Fruit fly (Drosophila melanogaster) whole organism, embryonic: ENCODE data around the gene Ddc.

Experiments used
- CG10267 ChIP-seq: fragments of 200-800 bp; sonication (Bioruptor generic); optimal IDR thresholded peaks from 2 replicates; lab custom pipeline; 2018; ENCODE audit warnings: missing biosample characterization, mild to moderate bottlenecking, missing genetic modification characterization, moderate library complexity
- CG12299 ChIP-seq: fragments of 200-800 bp; sonication (Bioruptor generic); optimal IDR thresholded peaks from 2 replicates; lab custom pipeline; 2018; ENCODE audit warnings: missing biosample characterization, mild to moderate bottlenecking, missing genetic modification characterization
- CG12744 ChIP-seq: fragments of 200-800 bp; sonication (Bioruptor generic); optimal IDR thresholded peaks from 2 replicates; lab custom pipeline; 2016; ENCODE audit warnings: missing biosample characterization, missing genetic modification characterization
- CG14014 ChIP-seq: fragments of 200-800 bp; sonication (Bioruptor generic); IDR thresholded peaks from 2 replicates; pipeline ENCODE4 v1.3.6; 2022; ENCODE audit warnings: missing biosample characterization, missing genetic modification characterization
- CG1603 ChIP-seq: fragments of 200-800 bp; sonication (Bioruptor generic); optimal IDR thresholded peaks from 2 replicates; lab custom pipeline; 2019; ENCODE audit warnings: missing biosample characterization, mild to moderate bottlenecking, missing genetic modification characterization, moderate library complexity
- CG17385 ChIP-seq: fragments of 200-800 bp; sonication (Bioruptor generic); optimal IDR thresholded peaks from 3 replicates; lab custom pipeline; 2018; ENCODE audit warnings: missing biosample characterization, mild to moderate bottlenecking, missing genetic modification characterization
- CG17568 ChIP-seq: fragments of 200-800 bp; sonication (Bioruptor generic); optimal IDR thresholded peaks from 2 replicates; lab custom pipeline; 2018; ENCODE audit warnings: missing biosample characterization, mild to moderate bottlenecking, missing genetic modification characterization, moderate library complexity
- CG18011 ChIP-seq: fragments of 200-800 bp; sonication (Bioruptor generic); optimal IDR thresholded peaks from 2 replicates; lab custom pipeline; 2017; ENCODE audit warnings: missing biosample characterization, missing genetic modification characterization, mild to moderate bottlenecking, moderate library complexity, missing genotype
- CG2120 ChIP-seq: fragments of 200-800 bp; sonication (Bioruptor generic); optimal IDR thresholded peaks from 3 replicates; lab custom pipeline; 2016; ENCODE audit warnings: missing biosample characterization, missing genetic modification characterization
- CG2199 ChIP-seq: fragments of 200-800 bp; sonication (Bioruptor generic); IDR thresholded peaks from 3 replicates; pipeline ENCODE4 v1.3.6; 2022; ENCODE audit warnings: missing biosample characterization, missing genetic modification characterization
- CG2678 ChIP-seq: fragments of 200-800 bp; sonication (Bioruptor generic); optimal IDR thresholded peaks from 3 replicates; lab custom pipeline; 2019; ENCODE audit warnings: missing biosample characterization, mild to moderate bottlenecking, missing genetic modification characterization, moderate library complexity
- CG4328 ChIP-seq: fragments of 200-800 bp; sonication (Bioruptor generic); optimal IDR thresholded peaks from 3 replicates; lab custom pipeline; 2017; ENCODE audit warnings: missing biosample characterization, missing genetic modification reagents, missing genetic modification characterization
- CG4424 ChIP-seq: fragments of 200-800 bp; sonication (Bioruptor generic); optimal IDR thresholded peaks from 3 replicates; lab custom pipeline; 2016; ENCODE audit warnings: missing biosample characterization, missing genetic modification characterization
- CG5953 ChIP-seq: fragments of 200-800 bp; sonication (Bioruptor generic); IDR thresholded peaks from 2 replicates; pipeline ENCODE4 v1.3.6; 2022; ENCODE audit warnings: missing biosample characterization, missing genetic modification characterization
- CG6854 ChIP-seq: fragments of 200-800 bp; sonication (Bioruptor generic); optimal IDR thresholded peaks from 3 replicates; lab custom pipeline; 2017; ENCODE audit warnings: missing biosample characterization, mild to moderate bottlenecking, missing genetic modification characterization
- CG7372 ChIP-seq: fragments of 200-800 bp; sonication (Bioruptor generic); IDR thresholded peaks from 2 replicates; pipeline ENCODE4 v1.3.6; 2022; ENCODE audit warnings: missing biosample characterization, missing genetic modification characterization
- CG8765 ChIP-seq: fragments of 200-800 bp; sonication (Bioruptor generic); IDR thresholded peaks from 2 replicates; pipeline ENCODE4 v1.3.6; 2022; ENCODE audit warnings: missing biosample characterization, missing genetic modification characterization
- CG9609 ChIP-seq: fragments of 200-800 bp; sonication (Bioruptor generic); optimal IDR thresholded peaks from 3 replicates; lab custom pipeline; 2016; ENCODE audit warnings: missing biosample characterization, missing genetic modification characterization
- CHES-1-like ChIP-seq: fragments of 200-800 bp; sonication (Bioruptor generic); optimal IDR thresholded peaks from 2 replicates; lab custom pipeline; 2016; ENCODE audit warnings: missing biosample characterization, missing genetic modification characterization
- Fer2 ChIP-seq: fragments of 200-800 bp; sonication (Bioruptor generic); optimal IDR thresholded peaks from 2 replicates; lab custom pipeline; 2018; ENCODE audit warnings: missing biosample characterization, mild to moderate bottlenecking, missing genetic modification characterization, moderate library complexity
- H2.0 ChIP-seq: fragments of 200-800 bp; sonication (Bioruptor generic); IDR thresholded peaks from 2 replicates; pipeline ENCODE4 v1.3.6; 2022; ENCODE audit warnings: missing biosample characterization, missing genetic modification characterization
- MBD-R2 ChIP-seq: fragments of 200-800 bp; sonication (Bioruptor generic); IDR thresholded peaks from 2 replicates; pipeline ENCODE4 v1.3.6; 2022; ENCODE audit warnings: missing biosample characterization, missing genetic modification characterization
- NfI ChIP-seq: fragments of 200-800 bp; sonication (Bioruptor generic); optimal IDR thresholded peaks from 3 replicates; lab custom pipeline; 2018; ENCODE audit warnings: missing biosample characterization, mild to moderate bottlenecking, missing genetic modification characterization, moderate library complexity
- Side ChIP-seq: fragments of 200-800 bp; sonication (Bioruptor generic); optimal IDR thresholded peaks from 2 replicates; lab custom pipeline; 2016; ENCODE audit warnings: missing biosample characterization, missing genetic modification characterization
- Sry-β ChIP-seq: fragments of 200-800 bp; sonication (Bioruptor generic); optimal IDR thresholded peaks from 2 replicates; lab custom pipeline; 2018; ENCODE audit warnings: missing biosample characterization, mild to moderate bottlenecking, missing genetic modification characterization, moderate library complexity
- Xrp1 ChIP-seq: fragments of 200-800 bp; sonication (Bioruptor generic); IDR thresholded peaks from 2 replicates; pipeline ENCODE4 v1.3.6; 2022; ENCODE audit warnings: missing biosample characterization, missing genetic modification characterization
- abd-A ChIP-seq: fragments of 200-800 bp; sonication (Bioruptor generic); optimal IDR thresholded peaks from 3 replicates; lab custom pipeline; 2019; ENCODE audit warnings: missing biosample characterization, mild to moderate bottlenecking, missing genetic modification characterization, moderate library complexity
- ase ChIP-seq: fragments of 200-800 bp; sonication (Bioruptor generic); IDR thresholded peaks from 3 replicates; pipeline ENCODE4 v1.3.6; 2022; ENCODE audit warnings: missing biosample characterization, missing genetic modification characterization
- bigmax ChIP-seq: fragments of 200-800 bp; sonication (Bioruptor generic); optimal IDR thresholded peaks from 2 replicates; lab custom pipeline; 2018; ENCODE audit warnings: missing biosample characterization, mild to moderate bottlenecking, missing genetic modification characterization
- bsh ChIP-seq, 2 experiments: fragments of 200-800 bp; sonication (Bioruptor generic); optimal IDR thresholded peaks; 2 replicates each; lab custom pipeline; 2017 to 2018; ENCODE audit warnings: mild to moderate bottlenecking in 2 of 2, missing biosample characterization in 2 of 2, missing genetic modification characterization in 2 of 2, moderate library complexity in 1 of 2
- crc ChIP-seq: fragments of 200-800 bp; sonication (Bioruptor generic); optimal IDR thresholded peaks from 2 replicates; lab custom pipeline; 2016; ENCODE audit warnings: missing biosample characterization, missing genetic modification characterization
- da ChIP-seq: fragments of 200-800 bp; sonication (Bioruptor generic); optimal IDR thresholded peaks from 2 replicates; lab custom pipeline; 2016; ENCODE audit warnings: missing biosample characterization, missing genetic modification characterization
- dpn ChIP-seq, 2 experiments: fragments of 200-800 bp; sonication (Bioruptor generic); optimal IDR thresholded peaks; 3 replicates each; lab custom pipeline; 2016; ENCODE audit warnings: missing biosample characterization in 2 of 2, missing genetic modification characterization in 2 of 2
- grn ChIP-seq: fragments of 200-800 bp; sonication (Bioruptor generic); optimal IDR thresholded peaks from 3 replicates; lab custom pipeline; 2017; ENCODE audit warnings: missing biosample characterization, missing genetic modification characterization
- gsb-n ChIP-seq: fragments of 200-800 bp; sonication (Bioruptor generic); optimal IDR thresholded peaks from 3 replicates; lab custom pipeline; 2018; ENCODE audit warnings: missing biosample characterization, mild to moderate bottlenecking, missing genetic modification characterization
- h ChIP-seq: fragments of >200 bp; optimal IDR thresholded peaks from 2 replicates; lab custom pipeline; 2017
- ham ChIP-seq: fragments of 200-800 bp; sonication (Bioruptor generic); IDR thresholded peaks from 2 replicates; pipeline ENCODE4 v1.3.6; 2022; ENCODE audit warnings: missing biosample characterization, missing genetic modification characterization
- hkb ChIP-seq, 2 experiments: fragments of 200-800 bp in 1 of 2; fragments of >200 bp in 1 of 2; sonication (Bioruptor generic) in 1 of 2; IDR thresholded peaks in 1 of 2; optimal IDR thresholded peaks in 1 of 2; 2 replicates each; pipeline versions ENCODE4 v1.3.6 to Lab custom; 2017 to 2022; ENCODE audit warnings: missing biosample characterization in 1 of 2, missing genetic modification characterization in 1 of 2
- insv ChIP-seq, 2 experiments: fragments of 200-800 bp; sonication (Bioruptor generic); optimal IDR thresholded peaks; 3 replicates each; lab custom pipeline; 2016 to 2018; ENCODE audit warnings: missing biosample characterization in 2 of 2, missing genetic modification characterization in 2 of 2
- lmd ChIP-seq: fragments of 200-800 bp; sonication (Bioruptor generic); IDR thresholded peaks from 2 replicates; pipeline ENCODE4 v1.3.6; 2022; ENCODE audit warnings: missing biosample characterization, missing genetic modification characterization
- luna ChIP-seq: fragments of 200-800 bp; sonication (Bioruptor generic); optimal IDR thresholded peaks from 2 replicates; lab custom pipeline; 2016; ENCODE audit warnings: missing biosample characterization, missing genetic modification characterization
- nerfin-2 ChIP-seq: fragments of 200-800 bp; sonication (Bioruptor generic); IDR thresholded peaks from 2 replicates; pipeline ENCODE4 v1.3.6; 2022; ENCODE audit warnings: missing biosample characterization, missing genetic modification characterization; ENCODE audit not compliant: partially characterized antibody
- otp ChIP-seq: fragments of 200-800 bp; sonication (Bioruptor generic); IDR thresholded peaks from 3 replicates; pipeline ENCODE4, ENCODE4 v1.3.6; 2022; ENCODE audit warnings: missing biosample characterization, missing genetic modification characterization
- row ChIP-seq: fragments of 200-800 bp; sonication (Bioruptor generic); IDR thresholded peaks from 3 replicates; pipeline ENCODE4 v1.3.6; 2022; ENCODE audit warnings: missing biosample characterization, missing genetic modification characterization
- so ChIP-seq: fragments of 200-800 bp; sonication (Bioruptor generic); IDR thresholded peaks from 3 replicates; pipeline ENCODE4 v1.3.6; 2022; ENCODE audit warnings: missing biosample characterization, missing genetic modification characterization
- tap ChIP-seq: fragments of 200-800 bp; optimal IDR thresholded peaks from 3 replicates; lab custom pipeline; 2019; ENCODE audit warnings: missing biosample characterization, mild to moderate bottlenecking, missing genetic modification characterization, moderate library complexity
- ttk ChIP-seq: fragments of 200-800 bp; sonication (Bioruptor generic); IDR thresholded peaks from 2 replicates; pipeline ENCODE4 v2.1.2; 2022; ENCODE audit warnings: missing biosample characterization, missing genetic modification characterization
- twi ChIP-seq: fragments of 200-800 bp; optimal IDR thresholded peaks from 2 replicates; lab custom pipeline; 2019; ENCODE audit warnings: missing biosample characterization, mild to moderate bottlenecking, missing genetic modification characterization, moderate library complexity
- zfh1 ChIP-seq: fragments of 200-800 bp; sonication (Bioruptor generic); IDR thresholded peaks from 3 replicates; pipeline ENCODE4 v1.3.6; 2022; ENCODE audit warnings: missing biosample characterization, missing genetic modification characterization

Ddc gene

dm6 chr2L:19133465-19134365 lies 13.6 kb upstream of the Ddc start, which contains the start of gene brat (continued):
- TF ChIP-seq grn (GFP tag; lab: Kevin White, UChicago), result no peak
- TF ChIP-seq luna (GFP tag; lab: Kevin White, UChicago), result peak; percentile 44
- TF ChIP-seq CG10267, result peak; percentile 77
- TF ChIP-seq H2.0 (GFP tag; lab: Robert Waterston, UW), result no peak
- TF ChIP-seq hkb (optimal IDR thresholded peaks at IDR 0.05; lab: Kevin White, UChicago), result no peak
- TF ChIP-seq hkb (GFP tag; IDR thresholded peaks at IDR 0.05; lab: Robert Waterston, UW), result no peak
- TF ChIP-seq CG12744 (GFP tag; lab: Kevin White, UChicago), result no peak
- peak; percentile 54 for TF ChIP-seq CG4424
- TF ChIP-seq NfI (GFP tag; lab: Kevin White, UChicago), result peak; percentile 56
- TF ChIP-seq zfh1 (GFP tag; lab: Robert Waterston, UW), result no peak
- TF ChIP-seq bsh (GFP tag; optimal IDR thresholded peaks at IDR 0.05; lab: Kevin White, UChicago), result peak in 1 of 2 experiments; percentile 6
- TF ChIP-seq twi (tag; lab: Kevin White, UChicago), result peak; percentile 46
- peak; percentile 57 for TF ChIP-seq CG1603 (tag; lab: Kevin White, UChicago)
- TF ChIP-seq so (GFP tag; lab: Robert Waterston, UW), result no peak
- TF ChIP-seq MBD-R2 (GFP tag; lab: Robert Waterston, UW), result peak; percentile 41
- peak; percentile 56 for TF ChIP-seq CG9609 (GFP tag; lab: Kevin White, UChicago)
- TF ChIP-seq CG5953 (GFP tag; lab: Robert Waterston, UW), result no peak
- TF ChIP-seq CHES-1-like (GFP tag; lab: Kevin White, UChicago), result peak; percentile 86
- peak; percentile 84 for TF ChIP-seq CG17385 (GFP tag; lab: Kevin White, UChicago)
- peak; percentile 4 for TF ChIP-seq crc
- no peak for TF ChIP-seq abd-A (tag; lab: Kevin White, UChicago)
- TF ChIP-seq nerfin-2, result peak; percentile 91
- TF ChIP-seq CG14014 (GFP tag; lab: Robert Waterston, UW), result peak; percentile 38; the same call in 1 of the 2 replicates
- no peak for TF ChIP-seq CG2199 (GFP tag; lab: Robert Waterston, UW)
- no peak for TF ChIP-seq ttk (GFP tag; lab: Robert Waterston, UW)
- TF ChIP-seq ase (GFP tag; lab: Robert Waterston, UW), result no peak
- TF ChIP-seq Fer2 (tag; lab: Kevin White, UChicago), result peak; percentile 33
- TF ChIP-seq otp (GFP tag; lab: Robert Waterston, UW), result no peak
- TF ChIP-seq Xrp1 (GFP tag; lab: Robert Waterston, UW), result peak; percentile 33; the same call in 1 of the 2 replicates
- peak; percentile 41; the same call in 1 of the 2 replicates for TF ChIP-seq CG7372 (GFP tag; lab: Robert Waterston, UW)
- peak; percentile 83 for TF ChIP-seq row (GFP tag; lab: Robert Waterston, UW)
- peak; percentile 3 for TF ChIP-seq tap (tag; lab: Kevin White, UChicago)
- peak; percentile 35 to 74 for TF ChIP-seq dpn (GFP tag; optimal IDR thresholded peaks at IDR 0.05; lab: Kevin White, UChicago)
- no peak for TF ChIP-seq h (lab: Kevin White, UChicago)
- TF ChIP-seq da (GFP tag; lab: Kevin White, UChicago), result no peak
- peak; percentile 79 for TF ChIP-seq CG2120 (GFP tag; lab: Kevin White, UChicago)
- peak; percentile 43 for TF ChIP-seq CG18011 (GFP tag; lab: Kevin White, UChicago)
- no peak for TF ChIP-seq CG8765 (GFP tag; lab: Robert Waterston, UW)
- peak; percentile 6 for TF ChIP-seq gsb-n (tag; lab: Kevin White, UChicago)
- TF ChIP-seq CG12299, result peak; percentile 4
- no peak for TF ChIP-seq ham (GFP tag; lab: Robert Waterston, UW)
- peak; percentile 71 for TF ChIP-seq Side (GFP tag; lab: Kevin White, UChicago)
- no peak for TF ChIP-seq bigmax (GFP tag; lab: Kevin White, UChicago)
- TF ChIP-seq CG2678 (tag; lab: Kevin White, UChicago), result peak; percentile 62
- no peak for TF ChIP-seq CG17568 (GFP tag; lab: Kevin White, UChicago)
- TF ChIP-seq Sry-β, result peak; percentile 89
- TF ChIP-seq lmd (GFP tag; lab: Robert Waterston, UW), result peak; percentile 38; the same call in 1 of the 2 replicates
- peak; percentile 95 to 98 for TF ChIP-seq insv (GFP tag; optimal IDR thresholded peaks at IDR 0.05; lab: Kevin White, UChicago)
- peak; percentile 28 for TF ChIP-seq CG4328 (GFP tag; lab: Kevin White, UChicago)
- TF ChIP-seq CG6854 (GFP tag; lab: Kevin White, UChicago), result no peak
